Fruit fly (Drosophila melanogaster) whole organism, embryonic: Measurements from ENCODE around the gene Zpr1.

ENCODE experiments used
- Ada2b ChIP-seq: fragments of 200-800 bp; sonication (Bioruptor generic); IDR thresholded peaks from 2 replicates; pipeline ENCODE4 v1.3.6; 2022; ENCODE audit warnings: missing biosample characterization, missing genetic modification characterization
- Adf1 ChIP-seq: fragments of 200-800 bp; sonication (Bioruptor generic); IDR thresholded peaks from 2 replicates; pipeline ENCODE4 v1.3.6; 2022; ENCODE audit warnings: missing biosample characterization, missing genetic modification characterization
- Bgb ChIP-seq: fragments of 200-800 bp; sonication (Bioruptor generic); IDR thresholded peaks from 2 replicates; pipeline ENCODE4 v1.3.6; 2022; ENCODE audit warnings: missing biosample characterization, missing genetic modification characterization; ENCODE audit not compliant: partially characterized antibody
- CG10321 ChIP-seq: fragments of 200-800 bp; sonication (Bioruptor generic); IDR thresholded peaks from 2 replicates; pipeline ENCODE4 v1.3.6; 2022; ENCODE audit warnings: missing biosample characterization, missing genetic modification characterization
- CG11093 ChIP-seq: fragments of 200-800 bp; sonication (Bioruptor generic); IDR thresholded peaks from 3 replicates; pipeline ENCODE4 v1.3.6; 2022; ENCODE audit warnings: missing biosample characterization, missing genetic modification characterization
- CG11456 ChIP-seq: fragments of 200-800 bp; sonication (Bioruptor generic); IDR thresholded peaks from 3 replicates; pipeline ENCODE4 v1.3.6; 2022; ENCODE audit warnings: missing biosample characterization, missing genetic modification characterization
- CG12299 ChIP-seq: fragments of 200-800 bp; sonication (Bioruptor generic); optimal IDR thresholded peaks from 2 replicates; lab custom pipeline; 2018; ENCODE audit warnings: missing biosample characterization, mild to moderate bottlenecking, missing genetic modification characterization
- CG12769 ChIP-seq: fragments of 200-800 bp; sonication (Bioruptor generic); optimal IDR thresholded peaks from 2 replicates; lab custom pipeline; 2019; ENCODE audit warnings: missing biosample characterization, mild to moderate bottlenecking, missing genetic modification characterization, moderate library complexity
- CG14050 ChIP-seq: fragments of 200-800 bp; sonication (Bioruptor generic); IDR thresholded peaks from 3 replicates; pipeline ENCODE4 v1.3.6; 2022; ENCODE audit warnings: missing biosample characterization, missing genetic modification characterization
- CG15696 ChIP-seq: fragments of 200-800 bp; sonication (Bioruptor generic); optimal IDR thresholded peaks from 2 replicates; lab custom pipeline; 2019; ENCODE audit warnings: missing biosample characterization, mild to moderate bottlenecking, missing genetic modification characterization, moderate library complexity
- CG16813 ChIP-seq: fragments of 200-800 bp; sonication (Bioruptor generic); IDR thresholded peaks from 3 replicates; pipeline ENCODE4 v1.3.6; 2022; ENCODE audit warnings: missing biosample characterization, missing genetic modification characterization; ENCODE audit not compliant: partially characterized antibody
- CG16863 ChIP-seq: fragments of 200-800 bp; sonication (Bioruptor generic); optimal IDR thresholded peaks from 3 replicates; lab custom pipeline; 2016; ENCODE audit warnings: missing biosample characterization, missing genetic modification characterization
- CG17359 ChIP-seq: fragments of 200-800 bp; sonication (Bioruptor generic); optimal IDR thresholded peaks from 3 replicates; lab custom pipeline; 2018; ENCODE audit warnings: missing biosample characterization, mild to moderate bottlenecking, missing genetic modification characterization, moderate library complexity
- CG1792 ChIP-seq: fragments of 200-800 bp; sonication (Bioruptor generic); optimal IDR thresholded peaks from 2 replicates; lab custom pipeline; 2016; ENCODE audit warnings: missing biosample characterization, missing genetic modification characterization
- CG3163 ChIP-seq: fragments of 200-800 bp; sonication (Bioruptor generic); optimal IDR thresholded peaks from 3 replicates; lab custom pipeline; 2016; ENCODE audit warnings: missing biosample characterization, missing genetic modification characterization
- CG3281 ChIP-seq: fragments of 200-800 bp; sonication (Bioruptor generic); optimal IDR thresholded peaks from 3 replicates; lab custom pipeline; 2017; ENCODE audit warnings: missing biosample characterization, mild to moderate bottlenecking, missing genetic modification characterization
- CG34224 ChIP-seq: fragments of 200-800 bp; sonication (Bioruptor generic); IDR thresholded peaks from 3 replicates; pipeline ENCODE4 v1.3.6; 2022; ENCODE audit warnings: missing biosample characterization, missing genetic modification characterization; ENCODE audit not compliant: partially characterized antibody
- CG4360 ChIP-seq: fragments of 200-800 bp; sonication (Bioruptor generic); IDR thresholded peaks from 2 replicates; pipeline ENCODE4 v1.3.6; 2022; ENCODE audit warnings: missing biosample characterization, missing genetic modification characterization
- CG43689 ChIP-seq: fragments of 200-800 bp; sonication (Bioruptor generic); IDR thresholded peaks from 2 replicates; pipeline ENCODE4 v1.3.6; 2022; ENCODE audit warnings: missing biosample characterization, missing genetic modification characterization
- CG6175 ChIP-seq: fragments of 200-800 bp; sonication (Bioruptor generic); IDR thresholded peaks from 3 replicates; pipeline ENCODE4 v1.3.6; 2022; ENCODE audit warnings: missing biosample characterization, missing genetic modification characterization
- CG6683 ChIP-seq: fragments of 200-800 bp; sonication (Bioruptor generic); optimal IDR thresholded peaks from 2 replicates; lab custom pipeline; 2017; ENCODE audit warnings: missing biosample characterization, mild to moderate bottlenecking, missing genetic modification characterization, missing genetic modification reagents
- CG7786 ChIP-seq: fragments of 200-800 bp; sonication (Bioruptor generic); optimal IDR thresholded peaks from 2 replicates; lab custom pipeline; 2016; ENCODE audit warnings: missing biosample characterization, missing genetic modification characterization
- CG7987 ChIP-seq: fragments of 200-800 bp; sonication (Bioruptor generic); optimal IDR thresholded peaks from 2 replicates; lab custom pipeline; 2018; ENCODE audit warnings: missing biosample characterization, mild to moderate bottlenecking, missing genetic modification characterization, moderate library complexity
- CG9932 ChIP-seq: fragments of 200-800 bp; sonication (Bioruptor generic); IDR thresholded peaks from 2 replicates; pipeline ENCODE4 v1.3.6; 2022; ENCODE audit warnings: missing biosample characterization, missing genetic modification characterization
- Chrac-16 ChIP-seq: fragments of 200-800 bp; sonication (Bioruptor generic); optimal IDR thresholded peaks from 3 replicates; lab custom pipeline; 2016; ENCODE audit warnings: missing biosample characterization, missing genetic modification characterization
- D19B ChIP-seq: fragments of 200-800 bp; sonication (Bioruptor generic); optimal IDR thresholded peaks from 2 replicates; lab custom pipeline; 2017; ENCODE audit warnings: missing biosample characterization, mild to moderate bottlenecking, missing genetic modification characterization
- Dll ChIP-seq: fragments of 200-800 bp; sonication (Bioruptor generic); IDR thresholded peaks from 4 replicates; pipeline ENCODE4 v1.3.6; 2022; ENCODE audit warnings: missing biosample characterization, missing genetic modification characterization; ENCODE audit not compliant: partially characterized antibody
- Doc3 ChIP-seq: fragments of 200-800 bp; sonication (Bioruptor generic); IDR thresholded peaks from 3 replicates; pipeline ENCODE4 v1.3.6; 2022; ENCODE audit warnings: missing biosample characterization, missing genetic modification characterization; ENCODE audit not compliant: partially characterized antibody
- Eip74EF ChIP-seq, 2 experiments: fragments of 200-800 bp in 1 of 2; fragments of >200 bp in 1 of 2; sonication (Bioruptor generic) in 1 of 2; optimal IDR thresholded peaks; 2 replicates each; lab custom pipeline; 2017 to 2019; ENCODE audit warnings: missing biosample characterization in 2 of 2, missing genetic modification characterization in 2 of 2, mild to moderate bottlenecking in 1 of 2, moderate library complexity in 1 of 2
- Gsc ChIP-seq: fragments of 200-800 bp; sonication (Bioruptor generic); IDR thresholded peaks from 2 replicates; pipeline ENCODE4 v1.3.6; 2022; ENCODE audit warnings: missing biosample characterization, missing genetic modification characterization
- HmgD ChIP-seq: fragments of 200-800 bp; sonication (Bioruptor generic); optimal IDR thresholded peaks from 3 replicates; lab custom pipeline; 2016; ENCODE audit warnings: missing biosample characterization, missing genetic modification characterization
- MBD-R2 ChIP-seq: fragments of 200-800 bp; sonication (Bioruptor generic); IDR thresholded peaks from 2 replicates; pipeline ENCODE4 v1.3.6; 2022; ENCODE audit warnings: missing biosample characterization, missing genetic modification characterization
- Oli ChIP-seq: fragments of 200-800 bp; sonication (Bioruptor generic); optimal IDR thresholded peaks from 2 replicates; lab custom pipeline; 2018; ENCODE audit warnings: missing biosample characterization, mild to moderate bottlenecking, missing genetic modification characterization, moderate library complexity
- Opbp ChIP-seq: fragments of 200-800 bp; sonication (Bioruptor generic); IDR thresholded peaks from 3 replicates; pipeline ENCODE4 v1.3.6; 2022; ENCODE audit warnings: missing biosample characterization, missing genetic modification characterization; ENCODE audit not compliant: partially characterized antibody
- Xrp1 ChIP-seq: fragments of 200-800 bp; sonication (Bioruptor generic); IDR thresholded peaks from 2 replicates; pipeline ENCODE4 v1.3.6; 2022; ENCODE audit warnings: missing biosample characterization, missing genetic modification characterization
- ab ChIP-seq: fragments of 200-800 bp; sonication (Bioruptor generic); optimal IDR thresholded peaks from 2 replicates; lab custom pipeline; 2016; ENCODE audit warnings: missing biosample characterization, missing genetic modification characterization
- bigmax ChIP-seq: fragments of 200-800 bp; sonication (Bioruptor generic); optimal IDR thresholded peaks from 2 replicates; lab custom pipeline; 2018; ENCODE audit warnings: missing biosample characterization, mild to moderate bottlenecking, missing genetic modification characterization
- da ChIP-seq: fragments of 200-800 bp; sonication (Bioruptor generic); optimal IDR thresholded peaks from 2 replicates; lab custom pipeline; 2016; ENCODE audit warnings: missing biosample characterization, missing genetic modification characterization
- eve ChIP-seq, 2 experiments: fragments of >200 bp; optimal IDR thresholded peaks; 2 replicates each; lab custom pipeline; 2017; ENCODE audit warnings: missing biosample characterization in 2 of 2, missing genetic modification characterization in 2 of 2
- fd64A ChIP-seq: fragments of 200-800 bp; sonication (Bioruptor generic); optimal IDR thresholded peaks from 3 replicates; lab custom pipeline; 2018; ENCODE audit warnings: missing biosample characterization, mild to moderate bottlenecking, missing genetic modification characterization
- h ChIP-seq: fragments of >200 bp; optimal IDR thresholded peaks from 2 replicates; lab custom pipeline; 2017
- ind ChIP-seq: fragments of 200-800 bp; sonication (Bioruptor generic); optimal IDR thresholded peaks from 3 replicates; lab custom pipeline; 2016; ENCODE audit warnings: missing biosample characterization, missing genetic modification characterization
- insv ChIP-seq, 2 experiments: fragments of 200-800 bp; sonication (Bioruptor generic); optimal IDR thresholded peaks; 3 replicates each; lab custom pipeline; 2016 to 2018; ENCODE audit warnings: missing biosample characterization in 2 of 2, missing genetic modification characterization in 2 of 2
- otp ChIP-seq: fragments of 200-800 bp; sonication (Bioruptor generic); IDR thresholded peaks from 3 replicates; pipeline ENCODE4, ENCODE4 v1.3.6; 2022; ENCODE audit warnings: missing biosample characterization, missing genetic modification characterization
- pan ChIP-seq, 4 experiments: fragments of >200 bp in 3 of 4; fragments of 200-800 bp in 1 of 4; sonication (Bioruptor generic) in 1 of 4; optimal IDR thresholded peaks in 3 of 4; IDR thresholded peaks in 1 of 4; 2 replicates each; pipeline versions ENCODE4 v1.3.6 to Lab custom; 2017 to 2022; ENCODE audit warnings: missing biosample characterization in 2 of 4, missing genetic modification characterization in 2 of 4, mixed read lengths in 1 of 4
- shn ChIP-seq: fragments of 200-800 bp; sonication (Bioruptor generic); optimal IDR thresholded peaks from 3 replicates; lab custom pipeline; 2016; ENCODE audit warnings: missing biosample characterization, missing genetic modification characterization
- so ChIP-seq: fragments of 200-800 bp; sonication (Bioruptor generic); IDR thresholded peaks from 3 replicates; pipeline ENCODE4 v1.3.6; 2022; ENCODE audit warnings: missing biosample characterization, missing genetic modification characterization
- tgo ChIP-seq: fragments of 200-800 bp; sonication (Bioruptor generic); IDR thresholded peaks from 3 replicates; pipeline ENCODE4 v1.3.6; 2022; ENCODE audit warnings: missing biosample characterization, missing genetic modification characterization
- tin ChIP-seq: fragments of 200-800 bp; sonication (Bioruptor generic); optimal IDR thresholded peaks from 3 replicates; lab custom pipeline; 2016; ENCODE audit warnings: missing biosample characterization, missing genetic modification characterization

The Zpr1 gene

DNA sequence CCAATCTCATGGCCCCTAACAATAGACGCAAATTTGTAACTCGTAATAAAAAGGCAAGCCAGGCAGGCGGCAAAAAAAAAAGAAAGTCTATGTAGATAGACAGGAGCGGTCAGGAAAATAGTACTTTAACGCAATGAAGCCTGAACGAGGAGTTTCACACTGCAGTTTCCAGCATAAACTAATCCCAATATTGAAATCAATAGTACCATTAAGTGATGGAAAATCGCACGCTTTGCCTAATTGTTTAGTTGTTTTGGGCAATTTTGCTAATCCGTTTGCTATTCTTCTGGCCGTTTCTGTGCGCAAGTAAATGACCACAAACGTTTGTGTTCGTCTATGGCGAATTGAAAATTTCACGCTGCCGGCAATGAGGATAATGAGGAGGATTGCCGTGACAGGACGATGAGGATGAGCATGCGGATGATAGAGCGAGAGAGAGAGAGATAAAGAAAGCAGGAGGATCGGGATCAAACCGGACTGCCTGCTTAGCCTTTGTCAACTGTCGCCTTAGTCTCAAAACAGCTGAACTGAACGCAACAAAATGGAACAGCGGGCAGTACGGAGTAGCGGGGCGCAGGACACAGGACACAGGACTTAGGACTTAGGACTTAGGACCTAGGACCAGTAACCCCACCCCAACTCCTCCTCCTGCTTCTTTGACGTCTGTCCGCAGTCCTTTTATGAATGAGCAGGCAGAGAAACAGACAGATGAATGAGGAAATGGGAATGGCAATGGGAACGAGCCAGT lies 34.5 kb downstream of the Zpr1 start (continued):
- TF ChIP-seq insv (GFP tag; optimal IDR thresholded peaks at IDR 0.05; lab: Kevin White, UChicago) (peak in 1 of 2 experiments; percentile 47), otp (GFP tag; lab: Robert Waterston, UW) (no peak), CG1792 (no peak), CG17359 (peak; percentile 17), ab (GFP tag; lab: Kevin White, UChicago) (no peak), ind (GFP tag; lab: Kevin White, UChicago) (peak; percentile 11), CG9932 (GFP tag; lab: Robert Waterston, UW) (no peak), Ada2b (GFP tag; lab: Robert Waterston, UW) (0 out of 2 replicates have a peak, but pooled peaks have one; percentile 22), eve (GFP tag; optimal IDR thresholded peaks at IDR 0.05; lab: Kevin White, UChicago) (peak in 1 of 2 experiments; percentile 52), CG15696 (no peak), Oli (peak; percentile 33), D19B (GFP tag; lab: Kevin White, UChicago) (no peak), CG10321 (no peak), CG16863 (GFP tag; lab: Kevin White, UChicago) (no peak), CG11093 (GFP tag; lab: Robert Waterston, UW) (no peak), fd64A (no peak), Dll (no peak), CG14050 (no peak), Doc3 (GFP tag; lab: Robert Waterston, UW) (0 out of 3 replicates have a peak, but pooled peaks have one; percentile 18), Gsc (GFP tag; lab: Robert Waterston, UW) (no peak), Chrac-16 (GFP tag; lab: Kevin White, UChicago) (no peak), CG3163 (no peak), tin (GFP tag; lab: Kevin White, UChicago) (no peak), da (no peak), HmgD (GFP tag; lab: Kevin White, UChicago) (no peak), CG12769 (tag; lab: Kevin White, UChicago) (no peak), Xrp1 (GFP tag; lab: Robert Waterston, UW) (peak; percentile 52; the same call in 1 of the 2 replicates), CG16813 (no peak), Eip74EF (GFP tag; optimal IDR thresholded peaks at IDR 0.05; lab: Kevin White, UChicago) (no peak), h (lab: Kevin White, UChicago) (no peak), pan (optimal IDR thresholded peaks at IDR 0.05; lab: Kevin White, UChicago) (no peak), pan (GFP tag; optimal IDR thresholded peaks at IDR 0.05 in 1 of 2, IDR thresholded peaks at IDR 0.05 in 1 of 2) (peak in 1 of 2 experiments; percentile 31), Bgb (GFP tag; lab: Robert Waterston, UW) (no peak), shn (GFP tag; lab: Kevin White, UChicago) (no peak), CG3281 (GFP tag; lab: Kevin White, UChicago) (no peak), so (GFP tag; lab: Robert Waterston, UW) (no peak), bigmax (no peak), CG4360 (GFP tag; lab: Robert Waterston, UW) (no peak), CG43689 (GFP tag; lab: Robert Waterston, UW) (no peak), CG34224 (GFP tag; lab: Robert Waterston, UW) (no peak), CG11456 (GFP tag; lab: Robert Waterston, UW) (no peak), CG7786 (GFP tag; lab: Kevin White, UChicago) (peak; percentile 1), CG7987 (GFP tag; lab: Kevin White, UChicago) (no peak), CG12299 (tag; lab: Kevin White, UChicago) (no peak), CG6175 (GFP tag; lab: Robert Waterston, UW) (no peak), Adf1 (no peak), MBD-R2 (GFP tag; lab: Robert Waterston, UW) (no peak), tgo (GFP tag; lab: Robert Waterston, UW) (no peak), CG6683 (GFP tag; lab: Kevin White, UChicago) (no peak), Opbp (no peak)
